Worm (Caenorhabditis elegans) whole organism, late embryonic: Measurements from ENCODE around the gene hot-9.
A peak's percentile ranks its signal among the peaks of the same experiment; 100 is the strongest.

ENCODE experiments used
- C08G9.2 ChIP-seq: sonication (generic microtip); optimal IDR thresholded peaks from 2 replicates; lab custom pipeline; 2016; ENCODE audit warnings: mild to moderate bottlenecking, missing genetic modification characterization, moderate library complexity, missing compliant biosample characterization
- C38D4.7 ChIP-seq: fragments of 200-800 bp; sonication (Bioruptor generic); optimal IDR thresholded peaks from 2 replicates; lab custom pipeline; 2018; ENCODE audit warnings: mild to moderate bottlenecking, missing genetic modification characterization, moderate library complexity, missing compliant biosample characterization
- T23F11.4 ChIP-seq: fragments of 200-800 bp; sonication (Bioruptor generic); optimal IDR thresholded peaks from 2 replicates; lab custom pipeline; 2018; ENCODE audit warnings: mild to moderate bottlenecking, missing genetic modification characterization, missing compliant biosample characterization
- Y22D7AL.16 ChIP-seq: sonication (generic microtip); optimal IDR thresholded peaks from 2 replicates; lab custom pipeline; 2016; ENCODE audit warnings: missing genetic modification characterization, missing compliant biosample characterization
- ahr-1 ChIP-seq: sonication (generic microtip); optimal IDR thresholded peaks from 2 replicates; lab custom pipeline; 2016; ENCODE audit warnings: missing genetic modification characterization, missing compliant biosample characterization
- ama-1 ChIP-seq: fragments of 150-350 bp; optimal IDR thresholded peaks from 2 replicates; lab custom pipeline; 2014
- ceh-18 ChIP-seq: sonication (generic microtip); optimal IDR thresholded peaks from 2 replicates; lab custom pipeline; 2016; ENCODE audit warnings: missing genetic modification characterization, missing compliant biosample characterization
- ceh-19 ChIP-seq: fragments of 200-800 bp; sonication (Bioruptor generic); optimal IDR thresholded peaks from 2 replicates; lab custom pipeline; 2018; ENCODE audit warnings: mild to moderate bottlenecking, missing genetic modification characterization, missing compliant biosample characterization
- ceh-2 ChIP-seq: sonication (generic microtip); optimal IDR thresholded peaks from 2 replicates; lab custom pipeline; 2016; ENCODE audit warnings: missing genotype, missing genetic modification characterization, missing compliant biosample characterization
- ceh-31 ChIP-seq: sonication (generic microtip); optimal IDR thresholded peaks from 2 replicates; lab custom pipeline; 2016; ENCODE audit warnings: missing genetic modification characterization, missing compliant biosample characterization
- ceh-45 ChIP-seq: fragments of 200-800 bp; sonication (Bioruptor generic); IDR thresholded peaks from 2 replicates; pipeline ENCODE4 v1.3.6; 2022; ENCODE audit warnings: missing genetic modification reagents, missing genetic modification characterization, missing compliant biosample characterization
- ceh-48 ChIP-seq: sonication (generic microtip); optimal IDR thresholded peaks from 2 replicates; lab custom pipeline; 2016; ENCODE audit warnings: missing genetic modification characterization, inconsistent platforms, missing compliant biosample characterization
- dmd-4 ChIP-seq: sonication (generic microtip); optimal IDR thresholded peaks from 2 replicates; lab custom pipeline; 2016; ENCODE audit warnings: borderline replicate concordance, missing genetic modification characterization, missing compliant biosample characterization
- dve-1 ChIP-seq: sonication (generic microtip); optimal IDR thresholded peaks from 2 replicates; lab custom pipeline; 2017; ENCODE audit warnings: antibody characterized with exemption, mild to moderate bottlenecking, missing genetic modification characterization, missing compliant biosample characterization
- elt-2 ChIP-seq: sonication (generic microtip); optimal IDR thresholded peaks from 2 replicates; lab custom pipeline; 2016; ENCODE audit warnings: missing genetic modification reagents, missing genetic modification characterization, missing compliant biosample characterization
- ets-4 ChIP-seq: sonication (generic microtip); optimal IDR thresholded peaks from 2 replicates; lab custom pipeline; 2016; ENCODE audit warnings: missing genetic modification characterization, missing compliant biosample characterization
- fax-1 ChIP-seq: sonication (generic microtip); optimal IDR thresholded peaks from 2 replicates; lab custom pipeline; 2016; ENCODE audit warnings: missing genotype, missing genetic modification characterization, missing compliant biosample characterization
- fkh-10 ChIP-seq: fragments of 150-350 bp; optimal IDR thresholded peaks from 2 replicates; lab custom pipeline; 2014; ENCODE audit warnings: missing biosample characterization, missing genetic modification reagents, missing genetic modification characterization
- fkh-6 ChIP-seq: sonication (generic microtip); optimal IDR thresholded peaks from 2 replicates; lab custom pipeline; 2016; ENCODE audit warnings: missing genetic modification characterization, missing compliant biosample characterization
- gmeb-2 ChIP-seq: sonication (generic microtip); optimal IDR thresholded peaks from 2 replicates; lab custom pipeline; 2016; ENCODE audit warnings: missing genetic modification characterization, inconsistent platforms, missing compliant biosample characterization
- hlh-13 ChIP-seq: fragments of 200-800 bp; sonication (Bioruptor generic); optimal IDR thresholded peaks from 2 replicates; lab custom pipeline; 2018; ENCODE audit warnings: mild to moderate bottlenecking, missing genetic modification characterization, missing compliant biosample characterization
- hlh-6 ChIP-seq: sonication (generic microtip); optimal IDR thresholded peaks from 2 replicates; lab custom pipeline; 2016; ENCODE audit warnings: missing genotype, missing genetic modification characterization, missing compliant biosample characterization
- hlh-8 ChIP-seq: sonication (generic microtip); optimal IDR thresholded peaks from 2 replicates; lab custom pipeline; 2016; ENCODE audit warnings: missing genotype, missing genetic modification characterization, missing compliant biosample characterization
- madf-2 ChIP-seq: sonication (generic microtip); optimal IDR thresholded peaks from 2 replicates; lab custom pipeline; 2017; ENCODE audit warnings: missing genetic modification characterization, missing compliant biosample characterization
- mec-3 ChIP-seq: sonication (generic microtip); optimal IDR thresholded peaks from 2 replicates; lab custom pipeline; 2016; ENCODE audit warnings: borderline replicate concordance, missing genetic modification characterization, missing compliant biosample characterization
- nfya-1 ChIP-seq: sonication (generic microtip); optimal IDR thresholded peaks from 2 replicates; lab custom pipeline; 2017; ENCODE audit warnings: missing genetic modification characterization, mild to moderate bottlenecking, missing compliant biosample characterization, antibody characterized with exemption, moderate library complexity
- nhr-11 ChIP-seq: fragments of 150-350 bp; optimal IDR thresholded peaks from 2 replicates; lab custom pipeline; 2014; ENCODE audit warnings: missing biosample characterization, missing genetic modification characterization
- nhr-232 ChIP-seq: sonication (generic microtip); optimal IDR thresholded peaks from 2 replicates; lab custom pipeline; 2016; ENCODE audit warnings: missing genetic modification characterization, missing compliant biosample characterization
- npax-4 ChIP-seq: sonication (generic microtip); optimal IDR thresholded peaks from 2 replicates; lab custom pipeline; 2016; ENCODE audit warnings: missing genetic modification characterization, missing compliant biosample characterization
- pag-3 ChIP-seq: sonication (generic microtip); optimal IDR thresholded peaks from 2 replicates; lab custom pipeline; 2016; ENCODE audit warnings: missing compliant biosample characterization, missing genetic modification characterization, borderline replicate concordance
- pat-9 ChIP-seq: fragments of 200-800 bp; sonication (Bioruptor generic); optimal IDR thresholded peaks from 2 replicates; lab custom pipeline; 2018; ENCODE audit warnings: mild to moderate bottlenecking, missing genetic modification characterization, moderate library complexity, missing compliant biosample characterization
- pax-1 ChIP-seq: fragments of 150-350 bp; optimal IDR thresholded peaks from 2 replicates; lab custom pipeline; 2014; ENCODE audit warnings: missing biosample characterization, missing genetic modification characterization
- pha-2 ChIP-seq: sonication (generic microtip); optimal IDR thresholded peaks from 2 replicates; lab custom pipeline; 2017; ENCODE audit warnings: mild to moderate bottlenecking, missing genetic modification characterization, missing compliant biosample characterization
- pqm-1 ChIP-seq: sonication (generic microtip); optimal IDR thresholded peaks from 2 replicates; lab custom pipeline; 2016; ENCODE audit warnings: missing genetic modification characterization, missing compliant biosample characterization
- rnt-1 ChIP-seq: sonication (generic microtip); optimal IDR thresholded peaks from 2 replicates; lab custom pipeline; 2016; ENCODE audit warnings: missing genetic modification characterization, missing compliant biosample characterization
- sox-2 ChIP-seq: fragments of 200-800 bp; sonication (Bioruptor generic); IDR thresholded peaks from 2 replicates; pipeline ENCODE4 v1.3.6; 2022; ENCODE audit warnings: missing genetic modification reagents, missing genetic modification characterization, missing compliant biosample characterization
- syd-9 ChIP-seq: sonication (generic microtip); optimal IDR thresholded peaks from 2 replicates; lab custom pipeline; 2016; ENCODE audit warnings: mild to moderate bottlenecking, missing genetic modification characterization, moderate library complexity, missing compliant biosample characterization
- tbx-2 ChIP-seq: sonication (generic microtip); optimal IDR thresholded peaks from 2 replicates; lab custom pipeline; 2016; ENCODE audit warnings: missing genetic modification characterization, missing compliant biosample characterization
- ttx-3 ChIP-seq: sonication (generic microtip); optimal IDR thresholded peaks from 2 replicates; lab custom pipeline; 2016; ENCODE audit warnings: missing genetic modification reagents, missing genetic modification characterization, missing compliant biosample characterization
- unc-42 ChIP-seq: sonication (generic microtip); optimal IDR thresholded peaks from 2 replicates; lab custom pipeline; 2016; ENCODE audit warnings: missing genotype, missing genetic modification characterization, missing compliant biosample characterization
- unc-86 ChIP-seq: sonication (generic microtip); optimal IDR thresholded peaks from 2 replicates; lab custom pipeline; 2016; ENCODE audit warnings: missing genetic modification characterization, missing compliant biosample characterization

The hot-9 gene

DNA sequence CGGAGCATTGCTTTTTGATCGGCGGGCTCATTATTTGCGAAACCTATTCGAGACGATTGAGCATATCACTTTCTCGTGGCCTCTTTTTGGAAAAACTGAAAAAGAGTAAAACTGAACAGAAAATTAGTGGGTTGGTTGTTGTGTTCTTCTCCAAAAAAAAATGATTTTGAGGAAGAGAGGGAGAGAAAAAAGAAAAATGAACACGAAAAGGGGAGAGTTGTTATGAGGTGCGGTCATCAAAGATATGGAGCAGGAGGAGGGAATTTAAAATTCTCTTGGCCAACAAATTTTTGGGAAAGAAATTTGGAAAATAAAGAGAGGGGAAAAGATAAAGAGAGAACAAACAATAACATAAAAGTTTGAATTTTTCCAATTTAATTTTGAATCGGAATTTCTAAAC lies at the start of gene hot-9:
Gene hot-9, minus strand, starts transcription at position 101 of the 400 bp plus-strand sequence.
- no peak for TF ChIP-seq syd-9 (tag; lab: Kevin White, UChicago)
- TF ChIP-seq gmeb-2: no peak
- TF ChIP-seq sox-2: no peak
- TF ChIP-seq nhr-232 (tag; lab: Kevin White, UChicago): no peak
- no peak for TF ChIP-seq pqm-1
- no peak for TF ChIP-seq ceh-31
- TF ChIP-seq ceh-45 (GFP tag; lab: Robert Waterston, UW): no peak
- no peak for TF ChIP-seq ceh-18 (tag; lab: Kevin White, UChicago)
- TF ChIP-seq fkh-10 (GFP tag; lab: Kevin White, UChicago): no peak
- TF ChIP-seq ama-1 (lab: Kevin White, UChicago): no peak
- no peak for TF ChIP-seq C08G9.2 (tag; lab: Kevin White, UChicago)
- TF ChIP-seq elt-2: no peak
- no peak for TF ChIP-seq ceh-19 (GFP tag; lab: Kevin White, UChicago)
- TF ChIP-seq pag-3: no peak
- TF ChIP-seq ceh-2: no peak
- TF ChIP-seq unc-42: no peak
- no peak for TF ChIP-seq npax-4 (tag; lab: Kevin White, UChicago)
- TF ChIP-seq dve-1 (tag; lab: Kevin White, UChicago): no peak
- no peak for TF ChIP-seq rnt-1 (tag; lab: Kevin White, UChicago)

DNA sequence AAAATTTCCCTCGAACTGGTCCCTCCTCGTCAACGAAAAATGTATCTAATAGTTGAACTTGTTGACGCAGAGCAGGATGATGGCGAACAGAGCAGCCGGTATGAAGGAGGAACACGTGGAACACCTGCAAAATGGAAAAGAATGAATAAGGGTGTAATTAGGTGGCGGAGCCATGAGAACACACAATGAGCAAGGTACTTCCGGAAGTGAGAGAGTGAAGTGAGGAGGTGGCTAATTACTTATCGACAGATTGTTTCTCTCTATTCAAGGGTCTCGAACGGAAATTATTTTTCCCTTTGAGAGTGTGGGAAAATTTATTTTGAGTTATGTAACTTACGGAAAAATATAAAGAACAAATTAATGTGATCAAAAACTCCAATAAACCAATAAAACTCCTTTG lies 48.2 kb upstream of the hot-9 start:
- 0 out of 2 replicates have a peak, but pooled peaks have one; percentile 10 for TF ChIP-seq sox-2
- TF ChIP-seq fax-1 (tag; lab: Kevin White, UChicago): no peak

DNA sequence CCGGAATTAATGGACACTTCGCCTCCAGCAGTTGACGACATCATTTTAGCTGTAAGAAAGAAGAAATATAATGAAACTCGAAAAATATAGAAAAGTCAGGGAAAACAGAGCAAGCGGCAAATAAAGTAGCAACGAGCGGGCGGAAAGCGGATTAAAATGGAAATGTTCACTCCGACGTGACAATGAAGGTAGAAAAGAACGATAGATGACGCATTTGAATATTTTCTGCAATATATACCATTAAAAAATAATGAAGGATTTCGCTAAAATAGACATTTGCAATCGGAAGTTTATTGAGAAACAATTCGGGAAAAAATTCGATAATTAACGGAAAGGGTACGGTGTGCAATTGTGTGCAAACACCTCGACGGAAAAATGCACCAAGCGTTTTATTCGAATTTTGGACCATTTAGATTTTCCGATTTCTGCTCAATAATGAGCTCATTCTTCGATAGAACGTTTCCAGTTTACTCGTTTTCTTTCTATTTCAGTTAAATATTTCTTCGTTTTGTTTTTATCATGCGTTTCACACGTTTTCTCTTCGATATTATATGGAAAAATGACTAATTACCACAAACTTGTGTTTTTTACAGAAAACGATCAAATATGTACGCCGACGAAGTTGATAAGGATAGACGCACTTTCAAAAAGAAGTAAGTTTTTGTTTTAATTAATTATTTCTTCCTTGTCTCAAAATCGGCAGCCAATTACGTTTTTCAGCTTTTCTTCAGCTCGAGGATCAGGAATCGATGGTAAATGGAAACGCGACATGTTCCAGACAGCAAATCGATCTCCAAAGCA lies 45.9 kb upstream of the hot-9 start, which contains the start of the genes snpn-1 and C02B10.4:
Gene snpn-1, minus strand, starts transcription at position 51 of the 801 bp plus-strand sequence.
Gene C02B10.4, plus strand, starts transcription at position 594 of the 801 bp plus-strand sequence.
- TF ChIP-seq hlh-8 (tag; lab: Kevin White, UChicago) (no peak), C08G9.2 (tag; lab: Kevin White, UChicago) (no peak), fkh-6 (no peak), pax-1 (peak; percentile 28), pha-2 (tag; lab: Kevin White, UChicago) (no peak), T23F11.4 (GFP tag; lab: Kevin White, UChicago) (no peak), madf-2 (tag; lab: Kevin White, UChicago) (no peak), ets-4 (tag; lab: Kevin White, UChicago) (no peak), ceh-19 (GFP tag; lab: Kevin White, UChicago) (no peak), rnt-1 (tag; lab: Kevin White, UChicago) (no peak), fax-1 (tag; lab: Kevin White, UChicago) (no peak), npax-4 (tag; lab: Kevin White, UChicago) (no peak), Y22D7AL.16 (no peak), hlh-6 (tag; lab: Kevin White, UChicago) (no peak), C38D4.7 (GFP tag; lab: Kevin White, UChicago) (no peak), tbx-2 (tag; lab: Kevin White, UChicago) (no peak), ceh-48 (peak; percentile 70), ahr-1 (tag; lab: Kevin White, UChicago) (no peak), unc-86 (tag; lab: Kevin White, UChicago) (no peak), mec-3 (tag; lab: Kevin White, UChicago) (no peak), unc-42 (peak; percentile 78), dmd-4 (tag; lab: Kevin White, UChicago) (no peak), nfya-1 (tag; lab: Kevin White, UChicago) (peak; percentile 38), hlh-13 (GFP tag; lab: Kevin White, UChicago) (no peak), nhr-11 (tag; lab: Kevin White, UChicago) (no peak), pat-9 (tag; lab: Kevin White, UChicago) (no peak), ceh-31 (peak; percentile 27), syd-9 (tag; lab: Kevin White, UChicago) (no peak), ttx-3 (tag; lab: Kevin White, UChicago) (no peak), elt-2 (peak; percentile 31)
